Worm (Caenorhabditis elegans) whole organism, early embryonic: ENCODE data around the gene clc-9.

Experiments
- ama-1 ChIP-seq: fragments of 150-350 bp; optimal IDR thresholded peaks from 2 replicates; lab custom pipeline; 2014
- ceh-36 ChIP-seq: sonication (generic microtip); optimal IDR thresholded peaks from 2 replicates; lab custom pipeline; 2016; ENCODE audit warnings: missing genetic modification characterization, inconsistent platforms, missing compliant biosample characterization
- ets-7 ChIP-seq: sonication (generic microtip); optimal IDR thresholded peaks from 2 replicates; lab custom pipeline; 2016; ENCODE audit warnings: missing genotype, missing genetic modification characterization, missing compliant biosample characterization
- flt-1 ChIP-seq: fragments of 200-800 bp; sonication (Bioruptor generic); IDR thresholded peaks from 2 replicates; pipeline ENCODE4 v1.3.6; 2022; ENCODE audit warnings: missing genetic modification characterization, missing compliant biosample characterization
- hmg-4 ChIP-seq: fragments of 200-800 bp; sonication (Bioruptor generic); optimal IDR thresholded peaks from 2 replicates; lab custom pipeline; 2018; ENCODE audit warnings: mild to moderate bottlenecking, missing genetic modification characterization, missing compliant biosample characterization
- sea-1 ChIP-seq: fragments of 200-800 bp; sonication (Bioruptor generic); conservative IDR thresholded peaks from 2 replicates; pipeline ENCODE4 v1.3.6; 2022; ENCODE audit warnings: missing genetic modification characterization, missing compliant biosample characterization

ce11 chrIV:11162451-11162850 lies 49.7 kb downstream of the clc-9 start, which contains the start of gene fbxb-9:
- TF ChIP-seq sea-1 (GFP tag; lab: Robert Waterston, UW) (no peak), flt-1 (GFP tag; lab: Robert Waterston, UW) (no peak), ceh-36 (tag; lab: Kevin White, UChicago) (no peak), hmg-4 (GFP tag; lab: Kevin White, UChicago) (no peak), ama-1 (no peak), ets-7 (tag; lab: Kevin White, UChicago) (no peak)
